Worm (Caenorhabditis elegans) whole organism, L3 larva: ENCODE measurements around the gene cpna-5.

Experiments
- R02D3.7 ChIP-seq: fragments of 150-350 bp; optimal IDR thresholded peaks from 2 replicates; lab custom pipeline; 2014; ENCODE audit warnings: missing biosample characterization, missing genetic modification characterization
- aly-2 ChIP-seq: fragments of 150-350 bp; optimal IDR thresholded peaks from 2 replicates; lab custom pipeline; 2014; ENCODE audit warnings: missing biosample characterization, missing genetic modification characterization
- daf-12 ChIP-seq: fragments of 150-350 bp; optimal IDR thresholded peaks from 2 replicates; lab custom pipeline; 2014; ENCODE audit warnings: missing biosample characterization, missing genetic modification reagents, missing genetic modification characterization
- fkh-10 ChIP-seq: sonication (generic microtip); optimal IDR thresholded peaks from 2 replicates; lab custom pipeline; 2017; ENCODE audit warnings: missing biosample characterization, missing genetic modification reagents, missing genetic modification characterization
- jun-1 ChIP-seq: fragments of 150-350 bp; optimal IDR thresholded peaks from 2 replicates; lab custom pipeline; 2014; ENCODE audit warnings: missing biosample characterization, missing genetic modification reagents, missing genetic modification characterization
- nhr-12 ChIP-seq: fragments of 150-350 bp; optimal IDR thresholded peaks from 2 replicates; lab custom pipeline; 2014; ENCODE audit warnings: missing biosample characterization, missing genetic modification characterization
- nhr-23 ChIP-seq: fragments of 150-350 bp; optimal IDR thresholded peaks from 2 replicates; lab custom pipeline; 2014; ENCODE audit warnings: missing biosample characterization, missing genetic modification reagents, missing genetic modification characterization
- nhr-237 ChIP-seq: fragments of 150-350 bp; optimal IDR thresholded peaks from 2 replicates; lab custom pipeline; 2014; ENCODE audit warnings: missing biosample characterization, missing genetic modification characterization
- nhr-43 ChIP-seq: sonication (generic microtip); optimal IDR thresholded peaks from 2 replicates; lab custom pipeline; 2016; ENCODE audit warnings: mild to moderate bottlenecking, missing genetic modification characterization, missing compliant biosample characterization; ENCODE audit not compliant: poor library complexity, severe bottlenecking
- pha-4 ChIP-seq: fragments of 150-350 bp; optimal IDR thresholded peaks from 2 replicates; lab custom pipeline; 2014; ENCODE audit warnings: missing biosample characterization, missing genetic modification reagents, missing genetic modification characterization
- pqm-1 ChIP-seq: fragments of 150-350 bp; optimal IDR thresholded peaks from 2 replicates; lab custom pipeline; 2017; ENCODE audit warnings: missing biosample characterization, missing genetic modification characterization, inconsistent platforms
- skn-1 ChIP-seq: fragments of 150-350 bp; optimal IDR thresholded peaks from 2 replicates; lab custom pipeline; 2014; ENCODE audit warnings: missing biosample characterization, missing genetic modification characterization
- snpc-4 ChIP-seq: fragments of 150-350 bp; optimal IDR thresholded peaks from 2 replicates; lab custom pipeline; 2014; ENCODE audit warnings: missing biosample characterization, missing genetic modification characterization
- ztf-11 ChIP-seq: fragments of 150-350 bp; optimal IDR thresholded peaks from 2 replicates; lab custom pipeline; 2014; ENCODE audit warnings: missing biosample characterization, missing genetic modification characterization

cpna-5 gene

DNA sequence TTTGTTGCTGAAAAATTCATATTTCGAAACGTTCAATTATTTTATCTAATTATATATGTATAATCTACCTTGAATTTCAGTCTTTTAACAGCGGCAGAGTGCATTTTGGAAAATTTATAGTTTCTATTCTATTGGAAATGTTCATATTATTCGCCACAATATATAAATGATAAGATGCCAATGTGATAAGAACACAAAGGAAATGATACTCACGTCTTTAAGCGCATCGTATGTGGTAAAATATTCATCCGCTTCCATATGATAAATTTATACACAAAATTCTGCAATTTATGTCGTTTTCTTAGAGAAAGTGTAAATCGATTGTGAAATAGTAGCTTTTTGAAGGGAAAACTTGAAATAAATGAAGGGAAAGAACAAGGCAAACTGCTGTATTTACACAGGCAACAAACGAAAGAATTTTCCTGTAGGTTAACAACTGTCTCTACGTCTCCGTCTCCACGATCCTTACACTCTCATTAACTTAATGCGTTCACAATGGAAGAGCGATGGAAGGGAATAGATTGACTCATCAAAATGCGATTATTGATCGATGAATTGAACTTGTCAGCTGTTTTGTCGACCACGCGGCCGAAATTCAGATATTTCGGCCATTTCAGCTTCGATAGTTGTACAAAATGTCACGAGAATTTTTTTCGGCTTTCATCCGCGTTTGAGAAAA, 56.2 kb downstream of the cpna-5 start, which contains the start of gene alfa-1 (continued):
- TF ChIP-seq nhr-43 (tag; lab: Kevin White, UChicago) (no peak), nhr-12 (tag; lab: Kevin White, UChicago) (no peak), snpc-4 (tag; lab: Kevin White, UChicago) (no peak), pqm-1 (tag; lab: Kevin White, UChicago) (peak; percentile 70), fkh-10 (no peak), nhr-237 (tag; lab: Kevin White, UChicago) (no peak), pha-4 (tag; lab: Kevin White, UChicago) (peak; percentile 84), jun-1 (tag; lab: Kevin White, UChicago) (no peak), R02D3.7 (tag; lab: Kevin White, UChicago) (no peak), daf-12 (tag; lab: Kevin White, UChicago) (no peak), nhr-23 (tag; lab: Kevin White, UChicago) (peak; percentile 39), skn-1 (no peak), ztf-11 (no peak), aly-2 (tag; lab: Kevin White, UChicago) (no peak)
- TF ChIP-seq, all 47 proteins: peak for 7
